Worm (Caenorhabditis elegans): ENCODE measurements around the gene C27B7.7.

DNA sequence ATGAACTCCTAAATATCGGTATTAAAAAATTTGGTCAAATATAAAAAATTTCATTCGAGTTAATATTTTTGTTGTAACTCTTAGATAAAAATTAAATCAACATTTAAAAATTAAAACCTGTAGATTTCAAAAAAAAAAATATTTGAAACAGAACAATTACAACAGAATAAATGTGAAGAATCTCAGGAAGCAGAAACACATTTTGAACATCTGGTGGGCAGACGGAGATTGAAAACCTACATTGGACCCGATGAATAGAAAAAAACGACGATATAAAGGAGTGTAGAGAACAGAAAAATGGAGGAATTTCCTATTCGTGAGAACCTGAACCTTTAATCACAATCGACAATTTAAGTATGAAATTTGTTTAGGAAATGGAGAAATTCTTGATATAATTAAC is 17.3 kb downstream of the C27B7.7 start:
- TF ChIP-seq T22C8.4 (GFP tag; IDR thresholded peaks at IDR 0.05), result no peak
- TF ChIP-seq klf-2 (GFP tag; conservative IDR thresholded peaks at IDR 0.05), result no peak
- TF ChIP-seq ref-1 (GFP tag; conservative IDR thresholded peaks at IDR 0.05), result no peak
- no peak for TF ChIP-seq ztf-23 (GFP tag; IDR thresholded peaks at IDR 0.05)
- no peak for TF ChIP-seq flt-1 (GFP tag; IDR thresholded peaks at IDR 0.05)

Data from whole organism, midembryonic.